Worm (Caenorhabditis elegans) whole organism, young adult: ENCODE data around the gene prx-3.

Experiments used
- F57C9.4 ChIP-seq: sonication (generic microtip); optimal IDR thresholded peaks from 2 replicates; lab custom pipeline; 2017; ENCODE audit warnings: mild to moderate bottlenecking, missing genetic modification characterization, missing compliant biosample characterization
- K11D2.4 ChIP-seq: fragments of 200-800 bp; sonication (Bioruptor generic); IDR thresholded peaks from 2 replicates; pipeline ENCODE4 v1.3.6; 2022; ENCODE audit warnings: missing genetic modification reagents, missing genetic modification characterization, missing compliant biosample characterization
- Y53F4B.3 ChIP-seq: fragments of 200-800 bp; sonication (Bioruptor generic); IDR thresholded peaks from 2 replicates; pipeline ENCODE4 v1.3.6; 2022; ENCODE audit warnings: missing genetic modification reagents, missing genetic modification characterization, missing compliant biosample characterization
- him-1 ChIP-seq: sonication (generic microtip); optimal IDR thresholded peaks from 2 replicates; lab custom pipeline; 2016; ENCODE audit warnings: missing genotype, missing genetic modification reagents, missing genetic modification characterization, missing compliant biosample characterization
- mel-28 ChIP-seq: sonication (generic microtip); optimal IDR thresholded peaks from 2 replicates; lab custom pipeline; 2016; ENCODE audit warnings: borderline replicate concordance, mild to moderate bottlenecking, missing genetic modification characterization, missing compliant biosample characterization
- pbrm-1 ChIP-seq: fragments of 200-800 bp; sonication (Bioruptor generic); IDR thresholded peaks from 2 replicates; pipeline ENCODE4 v1.3.6; 2022; ENCODE audit warnings: missing genetic modification reagents, missing genetic modification characterization, missing compliant biosample characterization
- tbx-9 ChIP-seq: sonication (generic microtip); optimal IDR thresholded peaks from 2 replicates; lab custom pipeline; 2016; ENCODE audit warnings: borderline replicate concordance, missing genetic modification characterization, inconsistent platforms, missing compliant biosample characterization
- unc-62 ChIP-seq: fragments of 150-350 bp; optimal IDR thresholded peaks from 2 replicates; lab custom pipeline; 2014; ENCODE audit warnings: missing biosample characterization, missing genetic modification reagents, missing genetic modification characterization
- ztf-6 ChIP-seq: fragments of 200-800 bp; sonication (Bioruptor generic); IDR thresholded peaks from 2 replicates; pipeline ENCODE4 v1.3.6; 2022; ENCODE audit warnings: missing genetic modification reagents, missing genetic modification characterization, missing compliant biosample characterization

- TF ChIP-seq pbrm-1 (GFP tag; lab: Robert Waterston, UW) (no peak), Y53F4B.3 (GFP tag; lab: Robert Waterston, UW) (no peak), mel-28 (no peak), unc-62 (GFP tag; lab: Kevin White, UChicago) (no peak), K11D2.4 (GFP tag; lab: Robert Waterston, UW) (no peak), tbx-9 (tag; lab: Kevin White, UChicago) (no peak), ztf-6 (GFP tag; lab: Robert Waterston, UW) (no peak), him-1 (no peak), F57C9.4 (tag; lab: Kevin White, UChicago) (no peak)
Measured at ce11 chrX:6093046-6093445, 19.7 kb downstream of the prx-3 start, which contains the start of gene C15H9.5.
